Worm (Caenorhabditis elegans): ENCODE data around the gene fbxb-30.

DNA sequence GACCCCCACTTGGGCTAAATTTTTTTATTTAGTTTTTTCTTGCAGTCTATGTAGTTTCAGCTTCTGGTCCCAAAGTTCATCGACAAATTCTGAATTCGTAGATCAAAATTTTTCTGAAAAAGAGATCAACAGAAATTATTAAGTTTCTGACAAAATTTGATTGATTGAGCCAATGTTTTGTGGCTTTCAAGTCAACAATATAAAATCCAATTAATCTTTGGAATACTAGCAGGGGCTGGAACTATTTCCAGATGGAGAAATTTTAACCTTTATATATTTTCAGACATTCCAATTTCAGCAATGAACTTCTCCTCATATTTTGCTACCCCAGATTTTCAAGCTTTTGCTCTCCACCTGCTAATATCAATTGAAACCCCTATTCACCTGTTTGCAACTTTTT lies 18.4 kb downstream of the fbxb-30 start, which contains the start of gene srh-274:
- TF ChIP-seq pha-4 (GFP tag; IDR thresholded peaks at IDR 0.05) = no peak
- TF ChIP-seq pha-4 (tag; optimal IDR thresholded peaks at IDR 0.05) = no peak
- TF ChIP-seq unc-130 (GFP tag; optimal IDR thresholded peaks at IDR 0.05) = no peak
- TF ChIP-seq ztf-7 (tag; optimal IDR thresholded peaks at IDR 0.05) = no peak
- TF ChIP-seq hlh-11 (tag; optimal IDR thresholded peaks at IDR 0.05) = no peak
- TF ChIP-seq zag-1 (tag; optimal IDR thresholded peaks at IDR 0.05) = no peak
- no peak for TF ChIP-seq F37D6.2 (tag; optimal IDR thresholded peaks at IDR 0.05)
- no peak for TF ChIP-seq lsy-2 (tag; optimal IDR thresholded peaks at IDR 0.05)
- no peak for TF ChIP-seq egl-27 (tag; optimal IDR thresholded peaks at IDR 0.05)
- no peak for TF ChIP-seq nhr-102 (tag; optimal IDR thresholded peaks at IDR 0.05)
- TF ChIP-seq nhr-11 (tag; optimal IDR thresholded peaks at IDR 0.05) = no peak
- TF ChIP-seq skn-1 (tag; optimal IDR thresholded peaks at IDR 0.05) = no peak
- no peak for TF ChIP-seq snpc-1.2 (GFP tag; IDR thresholded peaks at IDR 0.05)
